Fruit fly (Drosophila melanogaster): ENCODE results near the gene CG33290.

The CG33290 gene

dm6 chr3L:21515823-21516715 is 26.1 kb upstream of the CG33290 start, which contains the start of the genes SAK and Cdk12 (continued):
- TF ChIP-seq bigmax (GFP tag; optimal IDR thresholded peaks at IDR 0.05): no peak
- TF ChIP-seq D19B (GFP tag; optimal IDR thresholded peaks at IDR 0.05): peak; percentile 74
- peak; percentile 17 to 83 for TF ChIP-seq bsh (GFP tag; optimal IDR thresholded peaks at IDR 0.05)
- peak; percentile 40 for TF ChIP-seq ATbp (GFP tag; optimal IDR thresholded peaks at IDR 0.05)
- peak; percentile 64 for TF ChIP-seq Sry-β (GFP tag; optimal IDR thresholded peaks at IDR 0.05)
- TF ChIP-seq CG12659 (GFP tag; optimal IDR thresholded peaks at IDR 0.05): peak; percentile 91
- TF ChIP-seq rib (GFP tag; IDR thresholded peaks at IDR 0.05): peak; percentile 64; the same call in 1 of the 2 replicates
- TF ChIP-seq CG6765 (GFP tag; optimal IDR thresholded peaks at IDR 0.05): peak; percentile 76
- no peak for TF ChIP-seq cg (GFP tag; optimal IDR thresholded peaks at IDR 0.05)
- peak; percentile 88 for TF ChIP-seq CG7839 (tag; optimal IDR thresholded peaks at IDR 0.05)
- peak; percentile 87 for TF ChIP-seq so (GFP tag; IDR thresholded peaks at IDR 0.05)
- TF ChIP-seq ro (GFP tag; IDR thresholded peaks at IDR 0.05): peak; percentile 61; the same call in 1 of the 2 replicates
- TF ChIP-seq ac (GFP tag; optimal IDR thresholded peaks at IDR 0.05): peak; percentile 5
- no peak for TF ChIP-seq Tbp (GFP tag; optimal IDR thresholded peaks at IDR 0.05)
- peak; percentile 65 for TF ChIP-seq CG8944 (GFP tag; optimal IDR thresholded peaks at IDR 0.05)
- TF ChIP-seq CG33213 (GFP tag; optimal IDR thresholded peaks at IDR 0.05): no peak
- no peak for TF ChIP-seq usp (GFP tag; optimal IDR thresholded peaks at IDR 0.05)
- TF ChIP-seq CG18476 (GFP tag; optimal IDR thresholded peaks at IDR 0.05): peak; percentile 79
- TF ChIP-seq CG4707 (GFP tag; optimal IDR thresholded peaks at IDR 0.05): no peak
- peak; percentile 67; the same call in 1 of the 2 replicates for TF ChIP-seq ranshi (GFP tag; IDR thresholded peaks at IDR 0.05)
- TF ChIP-seq E2f2 (GFP tag; IDR thresholded peaks at IDR 0.05): peak; percentile 83
- TF ChIP-seq Rfx (GFP tag; IDR thresholded peaks at IDR 0.05): peak; percentile 84
- TF ChIP-seq CG11695 (GFP tag; IDR thresholded peaks at IDR 0.05): peak; percentile 75
- peak; percentile 36; the same call in 1 of the 2 replicates for TF ChIP-seq Bgb (GFP tag; IDR thresholded peaks at IDR 0.05; ENCODE audit: partially characterized antibody)
- TF ChIP-seq CG12744 (GFP tag; optimal IDR thresholded peaks at IDR 0.05): no peak
- peak; percentile 82 for TF ChIP-seq CG9437 (GFP tag; optimal IDR thresholded peaks at IDR 0.05)
- no peak for TF ChIP-seq Hey (tag; optimal IDR thresholded peaks at IDR 0.05)
- peak; percentile 49 for TF ChIP-seq CG13624 (GFP tag; optimal IDR thresholded peaks at IDR 0.05)
- TF ChIP-seq sqz (GFP tag; optimal IDR thresholded peaks at IDR 0.05): peak; percentile 76
- TF ChIP-seq Side (GFP tag; optimal IDR thresholded peaks at IDR 0.05): peak; percentile 20
- TF ChIP-seq Nf-YB (GFP tag; optimal IDR thresholded peaks at IDR 0.05): peak; percentile 69
- peak; percentile 47; the same call in 1 of the 2 replicates for TF ChIP-seq aop (GFP tag; IDR thresholded peaks at IDR 0.05)
- peak; percentile 52 for TF ChIP-seq CG8281 (tag; optimal IDR thresholded peaks at IDR 0.05)
- TF ChIP-seq hth (optimal IDR thresholded peaks at IDR 0.05): no peak
- TF ChIP-seq sug (tag; optimal IDR thresholded peaks at IDR 0.05): peak; percentile 87
- no peak for TF ChIP-seq CG8478 (optimal IDR thresholded peaks at IDR 0.05)

- TF ChIP-seq tll (GFP tag; optimal IDR thresholded peaks at IDR 0.05): no peak
- no peak for TF ChIP-seq Abd-B (GFP tag; optimal IDR thresholded peaks at IDR 0.05)
- TF ChIP-seq nerfin-1 (tag; optimal IDR thresholded peaks at IDR 0.05): no peak
- no peak for TF ChIP-seq wdn (GFP tag; IDR thresholded peaks at IDR 0.05)
- TF ChIP-seq NfI (GFP tag; optimal IDR thresholded peaks at IDR 0.05): no peak
- peak; percentile 17 for TF ChIP-seq Fer1 (GFP tag; optimal IDR thresholded peaks at IDR 0.05)
- TF ChIP-seq usp (GFP tag; optimal IDR thresholded peaks at IDR 0.05): no peak
- peak; percentile 18 for TF ChIP-seq tin (GFP tag; optimal IDR thresholded peaks at IDR 0.05)
- TF ChIP-seq CG12744 (GFP tag; optimal IDR thresholded peaks at IDR 0.05): no peak
- TF ChIP-seq CG31441 (GFP tag; IDR thresholded peaks at IDR 0.05): no peak
- TF ChIP-seq CG6791 (GFP tag; IDR thresholded peaks at IDR 0.05; ENCODE audit: partially characterized antibody): no peak
- TF ChIP-seq onecut (GFP tag; IDR thresholded peaks at IDR 0.05): no peak
- TF ChIP-seq Antp (GFP tag; optimal IDR thresholded peaks at IDR 0.05): no peak
- TF ChIP-seq bcd (GFP tag; optimal IDR thresholded peaks at IDR 0.05): no peak
- TF ChIP-seq CG5180 (GFP tag; optimal IDR thresholded peaks at IDR 0.05): no peak
- no peak for TF ChIP-seq esg (GFP tag; conservative IDR thresholded peaks at IDR 0.05)
Measured at dm6 chr3L:21516716-21517266, 25.4 kb upstream of the CG33290 start.

Data from whole organism, embryonic.